Fruit fly (Drosophila melanogaster) whole organism, embryonic: ENCODE measurements around the gene lute.

ENCODE experiments used
- Abd-B ChIP-seq: fragments of 200-800 bp; sonication (Bioruptor generic); optimal IDR thresholded peaks from 2 replicates; lab custom pipeline; 2018; ENCODE audit warnings: missing biosample characterization, mild to moderate bottlenecking, missing genetic modification characterization, moderate library complexity
- Atf3 ChIP-seq: fragments of 200-800 bp; sonication (Bioruptor generic); optimal IDR thresholded peaks from 3 replicates; lab custom pipeline; 2016; ENCODE audit warnings: missing biosample characterization, missing genetic modification characterization
- BEAF-32 ChIP-seq: fragments of 200-800 bp; sonication (Bioruptor generic); optimal IDR thresholded peaks from 3 replicates; lab custom pipeline; 2017; ENCODE audit warnings: missing biosample characterization, missing genetic modification characterization, mild to moderate bottlenecking, moderate library complexity, missing genetic modification reagents
- CG11696 ChIP-seq: fragments of 200-800 bp; sonication (Bioruptor generic); IDR thresholded peaks from 2 replicates; pipeline ENCODE4 v1.3.6; 2022; ENCODE audit warnings: missing biosample characterization, missing genetic modification characterization
- CG1647 ChIP-seq: fragments of 200-800 bp; sonication (Bioruptor generic); optimal IDR thresholded peaks from 3 replicates; lab custom pipeline; 2016; ENCODE audit warnings: missing biosample characterization, missing genetic modification characterization
- CG16815 ChIP-seq: fragments of 200-800 bp; sonication (Bioruptor generic); optimal IDR thresholded peaks from 3 replicates; lab custom pipeline; 2017; ENCODE audit warnings: missing biosample characterization, mild to moderate bottlenecking, missing genetic modification characterization
- CG17385 ChIP-seq: fragments of 200-800 bp; sonication (Bioruptor generic); optimal IDR thresholded peaks from 3 replicates; lab custom pipeline; 2018; ENCODE audit warnings: missing biosample characterization, mild to moderate bottlenecking, missing genetic modification characterization
- CG2129 ChIP-seq: fragments of 200-800 bp; sonication (Bioruptor generic); IDR thresholded peaks from 2 replicates; pipeline ENCODE4 v1.3.6; 2022; ENCODE audit warnings: missing biosample characterization, missing genetic modification characterization; ENCODE audit not compliant: partially characterized antibody
- CG2712 ChIP-seq: fragments of 200-800 bp; optimal IDR thresholded peaks from 3 replicates; lab custom pipeline; 2019; ENCODE audit warnings: missing biosample characterization, mild to moderate bottlenecking, missing genetic modification characterization, moderate library complexity
- CG30403 ChIP-seq: fragments of 200-800 bp; sonication (Bioruptor generic); optimal IDR thresholded peaks from 3 replicates; lab custom pipeline; 2016; ENCODE audit warnings: missing biosample characterization, missing genetic modification characterization
- CG3065 ChIP-seq: fragments of 200-800 bp; sonication (Bioruptor generic); optimal IDR thresholded peaks from 2 replicates; lab custom pipeline; 2016; ENCODE audit warnings: missing biosample characterization, missing genetic modification characterization
- CG31441 ChIP-seq: fragments of 200-800 bp; sonication (Bioruptor generic); IDR thresholded peaks from 2 replicates; pipeline ENCODE4 v1.3.6; 2022; ENCODE audit warnings: missing biosample characterization, missing genetic modification characterization
- CG32532 ChIP-seq: fragments of 200-800 bp; sonication (Bioruptor generic); IDR thresholded peaks from 2 replicates; pipeline ENCODE4 v1.3.6; 2022; ENCODE audit warnings: missing biosample characterization, missing genetic modification characterization
- CG4282 ChIP-seq: fragments of 200-800 bp; sonication (Bioruptor generic); optimal IDR thresholded peaks from 2 replicates; lab custom pipeline; 2016; ENCODE audit warnings: missing biosample characterization, missing genetic modification characterization
- CG4360 ChIP-seq: fragments of 200-800 bp; sonication (Bioruptor generic); IDR thresholded peaks from 2 replicates; pipeline ENCODE4 v1.3.6; 2022; ENCODE audit warnings: missing biosample characterization, missing genetic modification characterization
- CG5953 ChIP-seq: fragments of 200-800 bp; sonication (Bioruptor generic); IDR thresholded peaks from 2 replicates; pipeline ENCODE4 v1.3.6; 2022; ENCODE audit warnings: missing biosample characterization, missing genetic modification characterization
- CkIIα-i1 ChIP-seq: fragments of 200-800 bp; sonication (Bioruptor generic); IDR thresholded peaks from 2 replicates; pipeline ENCODE4 v1.3.6; 2022; ENCODE audit warnings: missing biosample characterization, missing genetic modification characterization
- Dfd ChIP-seq, 2 experiments: fragments of >200 bp; optimal IDR thresholded peaks; 2 replicates each; lab custom pipeline; 2017; ENCODE audit warnings: missing biosample characterization in 2 of 2, missing genetic modification characterization in 2 of 2
- Dip2 ChIP-seq: fragments of 200-800 bp; sonication (Bioruptor generic); IDR thresholded peaks from 2 replicates; pipeline ENCODE4 v1.3.6; 2022; ENCODE audit warnings: missing biosample characterization, missing genetic modification characterization
- Doc2 ChIP-seq: fragments of 200-800 bp; sonication (Bioruptor generic); IDR thresholded peaks from 2 replicates; pipeline ENCODE4 v1.3.6; 2022; ENCODE audit warnings: missing biosample characterization, missing genetic modification characterization
- Lhr ChIP-seq: fragments of 200-800 bp; sonication (Bioruptor generic); optimal IDR thresholded peaks from 3 replicates; lab custom pipeline; 2017; ENCODE audit warnings: mild to moderate bottlenecking, missing biosample characterization, missing genetic modification reagents, missing genetic modification characterization
- MTF-1 ChIP-seq: fragments of 200-800 bp; sonication (Bioruptor generic); optimal IDR thresholded peaks from 2 replicates; lab custom pipeline; 2018; ENCODE audit warnings: missing biosample characterization, mild to moderate bottlenecking, missing genetic modification characterization, borderline replicate concordance
- Max ChIP-seq: fragments of 200-800 bp; sonication (Bioruptor generic); optimal IDR thresholded peaks from 2 replicates; lab custom pipeline; 2016; ENCODE audit warnings: missing biosample characterization, mild to moderate bottlenecking, missing genetic modification characterization
- Med ChIP-seq: fragments of 200-800 bp; sonication (Bioruptor generic); peaks from one replicate; lab custom pipeline; 2016; ENCODE audit warnings: missing biosample characterization, missing genetic modification characterization, mild to moderate bottlenecking, inconsistent platforms, moderate library complexity
- Pdp1 ChIP-seq, 2 experiments: fragments of 200-800 bp; sonication (Bioruptor generic); optimal IDR thresholded peaks; 3 replicates each; lab custom pipeline; 2016; ENCODE audit warnings: missing biosample characterization in 2 of 2, missing genetic modification characterization in 2 of 2, mild to moderate bottlenecking in 1 of 2, moderate library complexity in 1 of 2
- Ptx1 ChIP-seq: fragments of 200-800 bp; sonication (Bioruptor generic); IDR thresholded peaks from 2 replicates; pipeline ENCODE4 v1.3.6; 2022; ENCODE audit warnings: missing biosample characterization, missing genetic modification characterization
- Side ChIP-seq: fragments of 200-800 bp; sonication (Bioruptor generic); optimal IDR thresholded peaks from 2 replicates; lab custom pipeline; 2016; ENCODE audit warnings: missing biosample characterization, missing genetic modification characterization
- Six4 ChIP-seq: fragments of 200-800 bp; sonication (Bioruptor generic); optimal IDR thresholded peaks from 2 replicates; lab custom pipeline; 2016; ENCODE audit warnings: missing biosample characterization, missing genetic modification characterization
- Usf ChIP-seq: fragments of 200-800 bp; sonication (Bioruptor generic); optimal IDR thresholded peaks from 2 replicates; lab custom pipeline; 2017; ENCODE audit warnings: missing genotype, missing biosample characterization, missing genetic modification characterization
- Vsx1 ChIP-seq: fragments of 200-800 bp; sonication (Bioruptor generic); optimal IDR thresholded peaks from 2 replicates; lab custom pipeline; 2017; ENCODE audit warnings: missing biosample characterization, mild to moderate bottlenecking, missing genetic modification characterization, missing genetic modification reagents
- az2 ChIP-seq: fragments of 200-800 bp; sonication (Bioruptor generic); optimal IDR thresholded peaks from 3 replicates; lab custom pipeline; 2016; ENCODE audit warnings: missing biosample characterization, missing genetic modification characterization
- chinmo ChIP-seq: fragments of 200-800 bp; sonication (Bioruptor generic); IDR thresholded peaks from 4 replicates; pipeline ENCODE4 v1.3.6; 2022; ENCODE audit warnings: missing biosample characterization, missing genetic modification characterization; ENCODE audit not compliant: partially characterized antibody
- dmrt99B ChIP-seq: fragments of 200-800 bp; sonication (Bioruptor generic); optimal IDR thresholded peaks from 2 replicates; lab custom pipeline; 2018; ENCODE audit warnings: missing biosample characterization, mild to moderate bottlenecking, missing genetic modification characterization, moderate library complexity
- exex ChIP-seq: fragments of 200-800 bp; sonication (Bioruptor generic); optimal IDR thresholded peaks from 4 replicates; lab custom pipeline; 2018; ENCODE audit warnings: missing biosample characterization, mild to moderate bottlenecking, missing genetic modification characterization, moderate library complexity
- fru ChIP-seq: fragments of >200 bp; optimal IDR thresholded peaks from 2 replicates; lab custom pipeline; 2017
- inv ChIP-seq: fragments of 200-800 bp; sonication (Bioruptor generic); IDR thresholded peaks from 2 replicates; pipeline ENCODE4 v1.3.6; 2022; ENCODE audit warnings: missing biosample characterization, missing genetic modification characterization; ENCODE audit not compliant: partially characterized antibody
- lilli ChIP-seq: fragments of 200-800 bp; sonication (Bioruptor generic); optimal IDR thresholded peaks from 3 replicates; lab custom pipeline; 2016; ENCODE audit warnings: missing biosample characterization, missing genetic modification characterization
- nom ChIP-seq: fragments of 200-800 bp; sonication (Bioruptor generic); optimal IDR thresholded peaks from 2 replicates; lab custom pipeline; 2017; ENCODE audit warnings: missing biosample characterization, missing genetic modification characterization, mild to moderate bottlenecking, moderate library complexity, missing genetic modification reagents
- org-1 ChIP-seq: fragments of 200-800 bp; sonication (Bioruptor generic); optimal IDR thresholded peaks from 2 replicates; lab custom pipeline; 2017; ENCODE audit warnings: missing biosample characterization, missing genetic modification characterization
- pb ChIP-seq: fragments of 200-800 bp; sonication (Bioruptor generic); optimal IDR thresholded peaks from 3 replicates; lab custom pipeline; 2016; ENCODE audit warnings: missing biosample characterization, missing genetic modification characterization
- pfk ChIP-seq: fragments of 200-800 bp; sonication (Bioruptor generic); optimal IDR thresholded peaks from 2 replicates; lab custom pipeline; 2018; ENCODE audit warnings: missing biosample characterization, mild to moderate bottlenecking, missing genetic modification characterization, moderate library complexity
- prd ChIP-seq, 3 experiments: fragments of >200 bp in 2 of 3; fragments of 200-800 bp in 1 of 3; sonication (Bioruptor generic) in 1 of 3; optimal IDR thresholded peaks in 2 of 3; IDR thresholded peaks in 1 of 3; 2 replicates in 2 of 3; 3 replicates in 1 of 3; pipeline versions ENCODE4 v1.3.6 to Lab custom; 2017 to 2022; ENCODE audit warnings: missing biosample characterization in 1 of 3, missing genetic modification characterization in 1 of 3
- run ChIP-seq: fragments of 200-800 bp; sonication (Bioruptor generic); optimal IDR thresholded peaks from 3 replicates; lab custom pipeline; 2018; ENCODE audit warnings: missing biosample characterization, mild to moderate bottlenecking, missing genetic modification characterization
- sc ChIP-seq, 3 experiments: fragments of >200 bp in 2 of 3; fragments of 200-800 bp in 1 of 3; sonication (Bioruptor generic) in 1 of 3; optimal IDR thresholded peaks; 2 replicates in 2 of 3; 3 replicates in 1 of 3; lab custom pipeline; 2017; ENCODE audit warnings: mild to moderate bottlenecking in 1 of 3, missing biosample characterization in 1 of 3, missing genetic modification characterization in 1 of 3, missing genetic modification reagents in 1 of 3
- sima ChIP-seq: fragments of 200-800 bp; sonication (Bioruptor generic); optimal IDR thresholded peaks from 2 replicates; lab custom pipeline; 2016; ENCODE audit warnings: missing biosample characterization, missing genetic modification characterization
- ssp ChIP-seq: fragments of 200-800 bp; sonication (Bioruptor generic); IDR thresholded peaks from 2 replicates; pipeline ENCODE4 v1.3.6; 2022; ENCODE audit warnings: missing biosample characterization, missing genetic modification characterization
- tap ChIP-seq: fragments of 200-800 bp; optimal IDR thresholded peaks from 3 replicates; lab custom pipeline; 2019; ENCODE audit warnings: missing biosample characterization, mild to moderate bottlenecking, missing genetic modification characterization, moderate library complexity
- tll ChIP-seq, 2 experiments: fragments of 200-800 bp in 1 of 2; fragments of >200 bp in 1 of 2; sonication (Bioruptor generic) in 1 of 2; optimal IDR thresholded peaks; 2 replicates each; lab custom pipeline; 2017 to 2019; ENCODE audit warnings: missing biosample characterization in 2 of 2, missing genetic modification characterization in 2 of 2, mild to moderate bottlenecking in 1 of 2, moderate library complexity in 1 of 2

Gene lute

dm6 chr3R:17391313-17391845 lies 11.6 kb downstream of the lute start, which contains the start of the genes Brf and sds22 (continued):
- TF ChIP-seq tll (GFP tag; optimal IDR thresholded peaks at IDR 0.05; lab: Kevin White, UChicago) (peak; percentile 33 to 81), CG31441 (GFP tag; lab: Robert Waterston, UW) (peak; percentile 94), CG1647 (GFP tag; lab: Kevin White, UChicago) (peak; percentile 95), Ptx1 (GFP tag; lab: Robert Waterston, UW) (peak; percentile 96), sc (optimal IDR thresholded peaks at IDR 0.05; lab: Kevin White, UChicago) (no peak), sc (GFP tag; optimal IDR thresholded peaks at IDR 0.05; lab: Kevin White, UChicago) (peak; percentile 88), Doc2 (GFP tag; lab: Robert Waterston, UW) (peak; percentile 72), Dip2 (GFP tag; lab: Robert Waterston, UW) (peak; percentile 46; the same call in 1 of the 2 replicates), tap (peak; percentile 89), Dfd (GFP tag; optimal IDR thresholded peaks at IDR 0.05; lab: Kevin White, UChicago) (peak in 1 of 2 experiments; percentile 91), Vsx1 (peak; percentile 80), run (tag; lab: Kevin White, UChicago) (peak; percentile 47), ssp (GFP tag; lab: Robert Waterston, UW) (peak; percentile 89), fru (lab: Kevin White, UChicago) (no peak), CG2712 (peak; percentile 96), inv (GFP tag; lab: Robert Waterston, UW) (peak; percentile 68; the same call in 1 of the 2 replicates), CG4282 (GFP tag; lab: Kevin White, UChicago) (peak; percentile 90), az2 (GFP tag; lab: Kevin White, UChicago) (peak; percentile 96), CG30403 (GFP tag; lab: Kevin White, UChicago) (peak; percentile 98), Side (GFP tag; lab: Kevin White, UChicago) (peak; percentile 94), Lhr (GFP tag; lab: Kevin White, UChicago) (peak; percentile 84), Atf3 (GFP tag; lab: Kevin White, UChicago) (peak; percentile 94), Max (peak; percentile 98), org-1 (GFP tag; lab: Kevin White, UChicago) (peak; percentile 87), CG11696 (GFP tag; lab: Robert Waterston, UW) (peak; percentile 71; the same call in 1 of the 2 replicates), pb (peak; percentile 84), CG3065 (peak; percentile 93), Six4 (GFP tag; lab: Kevin White, UChicago) (peak; percentile 94), sima (peak; percentile 62), dmrt99B (peak; percentile 93), chinmo (GFP tag; lab: Robert Waterston, UW) (no peak), CG16815 (GFP tag; lab: Kevin White, UChicago) (peak; percentile 95), BEAF-32 (GFP tag; lab: Kevin White, UChicago) (peak; percentile 87), MTF-1 (GFP tag; lab: Kevin White, UChicago) (peak; percentile 74), nom (GFP tag; lab: Kevin White, UChicago) (peak; percentile 83), CkIIα-i1 (GFP tag; lab: Robert Waterston, UW) (no peak), Med (GFP tag; lab: Kevin White, UChicago) (peak; percentile 99), CG2129 (GFP tag; lab: Robert Waterston, UW) (peak; percentile 62), CG4360 (peak; percentile 52), pfk (GFP tag; lab: Kevin White, UChicago) (peak; percentile 59), Abd-B (peak; percentile 97), CG5953 (GFP tag; lab: Robert Waterston, UW) (peak; percentile 27; the same call in 1 of the 2 replicates), CG17385 (GFP tag; lab: Kevin White, UChicago) (peak; percentile 99), lilli (GFP tag; lab: Kevin White, UChicago) (peak; percentile 98), Usf (GFP tag; lab: Kevin White, UChicago) (peak; percentile 93), Pdp1 (GFP tag; optimal IDR thresholded peaks at IDR 0.05; lab: Kevin White, UChicago) (peak; percentile 95 to 97), prd (optimal IDR thresholded peaks at IDR 0.05; lab: Kevin White, UChicago) (no peak), prd (GFP tag; IDR thresholded peaks at IDR 0.05; lab: Robert Waterston, UW) (peak; percentile 97), exex (tag; lab: Kevin White, UChicago) (peak; percentile 84), CG32532 (GFP tag; lab: Robert Waterston, UW) (peak; percentile 95)
